Worm (Caenorhabditis elegans): ENCODE results near the gene sprr-1.

DNA sequence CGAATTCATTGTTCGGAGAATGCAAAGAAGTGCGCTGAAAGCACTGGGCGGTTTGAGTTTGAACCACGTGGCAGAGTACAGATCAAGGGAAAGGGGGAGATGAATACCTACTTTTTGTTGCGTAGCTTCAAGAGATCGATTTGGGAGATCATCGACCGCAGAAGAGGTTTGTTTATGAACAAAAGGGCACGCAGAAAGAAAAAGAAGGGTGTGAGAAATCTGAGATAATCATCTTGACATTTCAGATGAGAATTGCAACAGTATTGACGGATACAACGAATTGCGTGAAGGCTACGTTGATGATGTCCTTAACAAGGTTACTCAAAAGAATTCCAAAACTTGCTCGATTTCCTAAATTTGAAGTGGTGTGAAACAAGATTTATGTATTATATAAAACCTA, 19.2 kb downstream of the sprr-1 start:
- TF ChIP-seq lin-35 (GFP tag; optimal IDR thresholded peaks at IDR 0.05) (no peak), zag-1 (tag; optimal IDR thresholded peaks at IDR 0.05) (no peak), xbp-1 (tag; optimal IDR thresholded peaks at IDR 0.05) (no peak), swsn-7 (tag; optimal IDR thresholded peaks at IDR 0.05) (no peak), lin-39 (tag; optimal IDR thresholded peaks at IDR 0.05) (no peak), ztf-11 (tag; optimal IDR thresholded peaks at IDR 0.05) (no peak), egl-27 (tag; optimal IDR thresholded peaks at IDR 0.05) (no peak)

All from whole organism, L1 larva.